Fruit fly (Drosophila melanogaster): ENCODE measurements around the gene CG33688.

The CG33688 gene

dm6 chr3L:16175628-16176263 lies 23.3 kb upstream of the CG33688 start:
- TF ChIP-seq noc (tag; optimal IDR thresholded peaks at IDR 0.05), result no peak

DNA sequence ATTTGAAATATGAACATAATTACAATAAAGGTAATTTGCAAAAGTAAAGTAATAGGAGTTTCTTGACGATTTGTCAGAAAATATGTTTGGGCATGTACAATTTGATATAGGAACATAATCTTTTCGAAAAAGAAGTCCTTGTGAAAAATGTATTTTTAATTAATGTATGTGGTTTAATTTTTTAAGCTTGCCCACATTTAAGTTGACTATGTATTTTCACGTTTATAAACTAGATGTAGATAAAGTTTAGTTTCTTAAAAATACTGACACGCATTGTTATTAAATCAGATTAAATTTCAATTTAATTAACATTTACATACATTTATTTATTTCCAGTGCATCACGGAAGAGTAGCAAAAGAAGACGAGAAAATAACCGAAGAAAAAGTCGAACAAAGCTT lies 22.5 kb upstream of the CG33688 start:
- no peak for TF ChIP-seq noc (tag; optimal IDR thresholded peaks at IDR 0.05)

dm6 chr3L:16177309-16177708 lies 21.7 kb upstream of the CG33688 start:
- TF ChIP-seq noc (tag; optimal IDR thresholded peaks at IDR 0.05), result no peak

dm6 chr3L:16177751-16178150 lies 21.3 kb upstream of the CG33688 start:
- TF ChIP-seq noc (tag; optimal IDR thresholded peaks at IDR 0.05), result no peak

DNA sequence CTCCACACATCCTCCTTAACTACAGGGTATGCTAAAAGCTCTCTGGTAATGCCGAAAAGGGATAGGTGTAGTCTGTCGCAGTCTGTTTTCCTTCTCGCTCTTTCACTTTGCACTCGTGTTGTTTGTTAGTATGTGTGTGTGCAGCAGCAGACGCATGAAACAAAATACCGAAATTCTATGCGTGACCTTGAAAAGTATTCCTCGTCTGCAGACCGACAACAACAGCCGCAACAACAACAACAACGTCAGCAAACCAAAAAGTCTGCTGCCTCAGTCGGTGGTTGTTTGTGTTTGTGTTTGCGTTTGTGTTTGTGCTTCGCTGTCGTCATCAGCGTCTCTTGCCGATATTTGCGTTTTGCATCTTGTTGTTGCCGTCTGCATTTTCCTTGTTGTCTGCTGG lies 20.6 kb upstream of the CG33688 start:
- no peak for TF ChIP-seq noc (tag; optimal IDR thresholded peaks at IDR 0.05)

dm6 chr3L:16181330-16181830 lies 17.6 kb upstream of the CG33688 start:
- TF ChIP-seq noc (tag; optimal IDR thresholded peaks at IDR 0.05), result no peak

- TF ChIP-seq noc (tag; optimal IDR thresholded peaks at IDR 0.05), result no peak
These were observed 16.2 kb upstream of the CG33688 start for dm6 chr3L:16182633-16183462.

dm6 chr3L:16183493-16183892 lies 15.5 kb upstream of the CG33688 start:
- no peak for TF ChIP-seq noc (tag; optimal IDR thresholded peaks at IDR 0.05)

- TF ChIP-seq noc (tag; optimal IDR thresholded peaks at IDR 0.05), result no peak
These were observed 9.7 kb upstream of the CG33688 start for dm6 chr3L:16189058-16189924.

dm6 chr3L:16189925-16190231 lies 9.1 kb upstream of the CG33688 start:
- no peak for TF ChIP-seq noc (tag; optimal IDR thresholded peaks at IDR 0.05)

dm6 chr3L:16190885-16191284 lies 8.1 kb upstream of the CG33688 start:
- TF ChIP-seq noc (tag; optimal IDR thresholded peaks at IDR 0.05), result no peak

DNA sequence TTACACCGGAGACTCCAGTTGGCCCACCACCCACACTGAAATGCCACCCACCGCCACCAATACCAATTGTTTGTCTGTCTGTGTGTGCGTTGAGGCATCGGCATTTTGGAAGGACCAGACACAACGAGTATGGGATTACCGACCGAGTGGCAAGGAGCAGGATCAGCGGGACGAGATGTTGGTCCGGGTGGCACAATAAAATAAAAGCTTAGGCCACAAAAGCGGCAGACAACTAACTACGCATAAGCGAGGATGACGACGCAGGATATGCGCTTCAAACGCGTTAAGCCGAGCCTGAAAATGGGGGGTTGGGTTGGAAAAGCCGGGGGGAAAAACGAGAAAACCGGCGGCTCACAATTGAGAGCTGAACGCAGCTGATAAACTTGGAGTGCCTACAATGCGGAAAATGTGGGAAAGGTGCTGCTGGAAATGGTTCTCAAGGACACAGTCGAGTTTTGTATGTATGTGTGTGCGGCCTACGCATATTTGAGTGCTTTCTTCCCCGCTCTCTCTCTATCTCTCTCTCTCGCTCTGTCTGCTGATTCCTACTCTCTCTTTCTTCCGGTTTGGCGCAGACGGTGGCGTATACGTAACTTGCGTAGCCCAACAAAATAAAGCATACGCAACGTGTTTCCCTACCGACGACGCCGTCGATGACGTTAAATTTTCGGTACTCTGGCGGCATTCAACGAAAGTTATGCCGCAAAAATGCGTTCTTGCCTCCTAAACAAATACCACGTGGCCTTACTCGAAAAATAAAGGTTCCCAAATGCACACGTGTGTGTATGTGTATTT lies 6.3 kb upstream of the CG33688 start:
- TF ChIP-seq noc (tag; optimal IDR thresholded peaks at IDR 0.05), result no peak

dm6 chr3L:16193851-16194709 lies 4.9 kb upstream of the CG33688 start:
- TF ChIP-seq noc (tag; optimal IDR thresholded peaks at IDR 0.05), result no peak

DNA sequence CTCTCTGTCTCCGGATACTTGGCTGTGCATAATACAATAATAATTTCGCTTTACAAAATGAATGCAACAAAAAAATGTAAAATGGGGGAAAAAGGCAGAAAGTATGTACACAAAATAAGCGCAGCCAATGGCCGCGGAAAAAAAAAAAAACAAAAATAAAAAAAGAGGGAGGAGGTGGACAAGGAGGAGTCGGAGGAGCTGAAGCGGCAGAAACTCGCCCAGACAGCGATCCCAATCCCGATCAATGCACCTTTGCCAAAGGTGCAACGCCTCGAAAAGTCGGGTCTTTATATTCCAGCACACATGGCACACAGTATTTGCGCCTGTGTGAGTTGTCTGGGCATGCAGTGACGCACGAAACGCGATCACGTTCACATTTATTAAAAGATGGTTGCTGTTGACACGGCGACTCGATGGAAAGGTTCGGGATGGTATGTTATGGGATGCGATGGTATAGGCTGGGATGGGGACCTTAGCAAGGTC lies 3.5 kb upstream of the CG33688 start:
- no peak for TF ChIP-seq noc (tag; optimal IDR thresholded peaks at IDR 0.05)

Data from whole organism, larva.